Worm (Caenorhabditis elegans) whole organism, late embryonic: ENCODE data around the gene klp-18.

Experiments
- ama-1 ChIP-seq: fragments of 150-350 bp; optimal IDR thresholded peaks from 2 replicates; lab custom pipeline; 2014
- ceh-34 ChIP-seq: sonication (generic microtip); optimal IDR thresholded peaks from 2 replicates; lab custom pipeline; 2016; ENCODE audit warnings: mild to moderate bottlenecking, missing genetic modification characterization, missing compliant biosample characterization
- ceh-45 ChIP-seq: fragments of 200-800 bp; sonication (Bioruptor generic); IDR thresholded peaks from 2 replicates; pipeline ENCODE4 v1.3.6; 2022; ENCODE audit warnings: missing genetic modification reagents, missing genetic modification characterization, missing compliant biosample characterization
- ceh-6 ChIP-seq: fragments of 200-800 bp; sonication (Bioruptor generic); optimal IDR thresholded peaks from 2 replicates; lab custom pipeline; 2018; ENCODE audit warnings: mild to moderate bottlenecking, missing genetic modification characterization, missing compliant biosample characterization
- dmd-4 ChIP-seq: sonication (generic microtip); optimal IDR thresholded peaks from 2 replicates; lab custom pipeline; 2016; ENCODE audit warnings: borderline replicate concordance, missing genetic modification characterization, missing compliant biosample characterization
- dve-1 ChIP-seq: sonication (generic microtip); optimal IDR thresholded peaks from 2 replicates; lab custom pipeline; 2017; ENCODE audit warnings: antibody characterized with exemption, mild to moderate bottlenecking, missing genetic modification characterization, missing compliant biosample characterization
- lin-11 ChIP-seq: fragments of 200-800 bp; sonication (Bioruptor generic); optimal IDR thresholded peaks from 2 replicates; lab custom pipeline; 2018; ENCODE audit warnings: mild to moderate bottlenecking, missing genetic modification characterization, missing compliant biosample characterization
- nfya-1 ChIP-seq: sonication (generic microtip); optimal IDR thresholded peaks from 2 replicates; lab custom pipeline; 2017; ENCODE audit warnings: missing genetic modification characterization, mild to moderate bottlenecking, missing compliant biosample characterization, antibody characterized with exemption, moderate library complexity
- nhr-11 ChIP-seq: fragments of 150-350 bp; optimal IDR thresholded peaks from 2 replicates; lab custom pipeline; 2014; ENCODE audit warnings: missing biosample characterization, missing genetic modification characterization
- pqm-1 ChIP-seq: sonication (generic microtip); optimal IDR thresholded peaks from 2 replicates; lab custom pipeline; 2016; ENCODE audit warnings: missing genetic modification characterization, missing compliant biosample characterization
- pros-1 ChIP-seq: fragments of 150-350 bp; optimal IDR thresholded peaks from 2 replicates; lab custom pipeline; 2014; ENCODE audit warnings: missing biosample characterization, missing genetic modification reagents, missing genetic modification characterization
- unc-55 ChIP-seq: sonication (generic microtip); optimal IDR thresholded peaks from 2 replicates; lab custom pipeline; 2017; ENCODE audit warnings: missing biosample characterization, missing genetic modification reagents, missing genetic modification characterization

- TF ChIP-seq nhr-11 (tag; lab: Kevin White, UChicago) (no peak), pqm-1 (tag; lab: Kevin White, UChicago) (no peak), ceh-34 (tag; lab: Kevin White, UChicago) (no peak), lin-11 (tag; lab: Kevin White, UChicago) (no peak), pros-1 (tag; lab: Kevin White, UChicago) (no peak), dve-1 (no peak), ama-1 (lab: Kevin White, UChicago) (no peak), dmd-4 (tag; lab: Kevin White, UChicago) (no peak), unc-55 (GFP tag; lab: Kevin White, UChicago) (no peak), nfya-1 (tag; lab: Kevin White, UChicago) (no peak), ceh-6 (GFP tag; lab: Kevin White, UChicago) (no peak), ceh-45 (no peak)
Measured at ce11 chrIV:7035823-7036222, 4.2 kb upstream of the klp-18 start, which contains the start of gene C06G3.3.
